Worm (Caenorhabditis elegans): ENCODE measurements around the gene C29H12.6.

The C29H12.6 gene

DNA sequence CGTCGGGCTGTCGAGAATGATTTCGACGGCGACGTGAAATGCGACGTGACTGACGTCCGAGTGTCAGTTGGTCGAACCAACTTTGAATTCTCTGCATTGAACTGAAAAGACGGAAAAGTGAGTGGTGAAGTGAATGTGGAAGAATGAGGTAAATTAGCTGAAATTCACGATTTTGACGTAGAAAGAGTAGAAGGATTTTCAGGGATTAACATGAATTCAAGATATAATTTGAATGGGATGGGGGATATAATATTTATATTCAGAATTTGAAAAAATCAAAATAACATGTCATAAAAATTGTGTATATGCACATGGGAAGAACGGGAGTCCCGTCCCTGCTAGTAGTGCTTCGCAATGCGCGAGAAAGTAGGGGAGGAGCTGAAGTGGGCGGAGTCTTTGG is at the start of gene C29H12.6:
Gene C29H12.6, minus strand, starts transcription at position 101 of the 400 bp plus-strand sequence.
- TF ChIP-seq crh-2 (tag; optimal IDR thresholded peaks at IDR 0.05) (no peak), unc-39 (tag; optimal IDR thresholded peaks at IDR 0.05) (no peak)

DNA sequence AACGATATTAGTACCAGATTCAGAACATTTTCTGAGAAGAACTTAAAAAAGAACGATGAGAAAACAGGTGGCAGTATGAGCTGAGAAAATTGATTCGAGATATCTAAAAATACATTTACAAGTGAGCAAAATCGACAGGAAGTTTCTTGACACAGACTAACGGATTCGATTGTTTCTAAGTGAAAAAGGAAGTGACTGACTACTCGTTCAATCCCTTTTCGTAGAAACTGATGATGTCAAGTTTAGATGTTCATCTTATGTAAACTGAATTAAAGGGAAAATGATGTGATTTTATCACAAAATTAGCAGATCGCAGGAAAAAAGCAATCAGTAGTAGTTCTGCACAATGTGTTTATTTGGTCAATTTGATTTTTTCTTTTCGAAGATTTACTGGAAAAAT is 47.1 kb upstream of the C29H12.6 start:
- TF ChIP-seq mbf-1 (tag; optimal IDR thresholded peaks at IDR 0.05), result no peak
- no peak for TF ChIP-seq mdl-1 (tag; optimal IDR thresholded peaks at IDR 0.05)
- TF ChIP-seq gmeb-1 (tag; optimal IDR thresholded peaks at IDR 0.05), result no peak
- no peak for TF ChIP-seq zag-1 (tag; optimal IDR thresholded peaks at IDR 0.05)
- no peak for TF ChIP-seq ztf-4 (tag; optimal IDR thresholded peaks at IDR 0.05)
- TF ChIP-seq nhr-6 (tag; optimal IDR thresholded peaks at IDR 0.05), result no peak
- TF ChIP-seq nhr-25 (tag; optimal IDR thresholded peaks at IDR 0.05), result no peak
- no peak for TF ChIP-seq peb-1 (tag; optimal IDR thresholded peaks at IDR 0.05)
- TF ChIP-seq lin-13 (GFP tag; optimal IDR thresholded peaks at IDR 0.05), result no peak
- no peak for TF ChIP-seq alr-1 (tag; optimal IDR thresholded peaks at IDR 0.05)
- no peak for TF ChIP-seq nhr-23 (tag; optimal IDR thresholded peaks at IDR 0.05)
- no peak for TF ChIP-seq dmd-4 (tag; optimal IDR thresholded peaks at IDR 0.05)
- no peak for TF ChIP-seq nhr-11 (tag; optimal IDR thresholded peaks at IDR 0.05)
- TF ChIP-seq unc-39 (tag; optimal IDR thresholded peaks at IDR 0.05), result no peak
- TF ChIP-seq R02D3.7 (tag; optimal IDR thresholded peaks at IDR 0.05), result no peak
- no peak for TF ChIP-seq ceh-82 (tag; optimal IDR thresholded peaks at IDR 0.05)
- no peak for TF ChIP-seq sma-3 (GFP tag; optimal IDR thresholded peaks at IDR 0.05)

DNA sequence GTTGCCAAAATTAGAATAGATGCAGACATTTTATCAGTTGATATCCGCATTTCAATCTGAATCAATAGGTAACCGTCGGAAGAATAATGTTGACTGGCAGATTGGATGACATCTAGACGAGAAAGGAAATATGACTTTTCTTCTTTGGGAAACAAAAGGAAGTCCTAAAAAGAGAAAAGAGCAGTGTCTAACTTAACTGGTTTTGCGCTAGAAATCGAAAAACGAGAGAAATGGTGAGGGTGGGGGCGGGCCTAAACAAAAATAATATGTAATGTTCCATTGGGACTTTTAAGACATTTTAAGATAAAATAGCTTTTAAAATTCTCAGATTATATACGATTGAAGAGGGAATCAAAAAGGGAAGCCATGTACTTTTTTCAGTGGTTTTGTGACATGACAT is 42.9 kb upstream of the C29H12.6 start, which contains the start of gene exp-1:
Gene exp-1, minus strand, starts transcription at position 101 of the 400 bp plus-strand sequence.
- TF ChIP-seq nhr-23 (tag; optimal IDR thresholded peaks at IDR 0.05), result no peak
- no peak for TF ChIP-seq zag-1 (tag; optimal IDR thresholded peaks at IDR 0.05)
- no peak for TF ChIP-seq nhr-25 (tag; optimal IDR thresholded peaks at IDR 0.05)
- no peak for TF ChIP-seq ceh-82 (tag; optimal IDR thresholded peaks at IDR 0.05)
- no peak for TF ChIP-seq dmd-4 (tag; optimal IDR thresholded peaks at IDR 0.05)
- TF ChIP-seq ztf-1 (GFP tag; conservative IDR thresholded peaks at IDR 0.05), result no peak

DNA sequence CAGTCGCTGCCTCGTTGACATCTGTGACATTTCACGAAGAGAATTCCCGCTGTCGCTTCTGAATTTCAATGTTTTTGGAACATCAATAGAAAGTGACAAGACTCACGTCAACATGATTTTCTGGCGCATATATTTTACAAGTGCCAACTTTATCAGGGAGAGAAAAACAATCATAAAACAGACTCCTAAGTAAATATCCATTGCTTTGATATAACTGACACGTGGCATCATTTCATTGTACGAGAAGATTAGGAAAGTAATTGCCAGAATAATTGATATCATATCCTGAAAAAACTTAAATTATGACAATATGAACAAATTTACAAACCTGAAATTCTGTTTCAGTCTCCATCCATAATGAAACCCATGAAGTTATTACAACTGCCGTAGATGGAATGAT is 40.0 kb upstream of the C29H12.6 start:
- TF ChIP-seq mdl-1 (tag; optimal IDR thresholded peaks at IDR 0.05) (no peak), ztf-1 (GFP tag; conservative IDR thresholded peaks at IDR 0.05) (no peak), elt-1 (tag; optimal IDR thresholded peaks at IDR 0.05) (no peak), unc-62 (GFP tag; optimal IDR thresholded peaks at IDR 0.05) (no peak), sem-4 (tag; optimal IDR thresholded peaks at IDR 0.05) (no peak)

DNA sequence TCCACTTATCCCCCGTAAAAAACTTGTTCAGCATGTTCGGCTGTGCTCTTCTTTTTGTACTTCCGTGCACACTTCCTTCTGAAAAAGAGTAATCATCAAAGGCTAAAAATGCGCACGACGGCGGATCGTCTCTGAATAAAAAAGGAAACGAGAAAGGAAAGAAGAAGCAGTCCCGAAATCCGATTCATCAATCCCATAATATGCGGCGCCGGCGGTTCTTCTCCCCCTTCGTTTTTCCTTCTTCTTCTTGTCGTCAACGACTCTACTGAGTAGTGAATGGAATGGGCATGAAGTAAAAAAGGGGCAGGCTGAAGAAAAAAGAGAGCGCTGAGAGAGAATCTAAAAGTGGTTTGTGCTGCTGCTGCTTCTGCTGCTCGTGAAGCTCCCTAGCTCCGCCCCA is 31.4 kb upstream of the C29H12.6 start:
- no peak for TF ChIP-seq snpc-4 (tag; optimal IDR thresholded peaks at IDR 0.05)
- peak in 1 of 2 experiments; percentile 0 for TF ChIP-seq lsy-2 (tag; optimal IDR thresholded peaks at IDR 0.05)

DNA sequence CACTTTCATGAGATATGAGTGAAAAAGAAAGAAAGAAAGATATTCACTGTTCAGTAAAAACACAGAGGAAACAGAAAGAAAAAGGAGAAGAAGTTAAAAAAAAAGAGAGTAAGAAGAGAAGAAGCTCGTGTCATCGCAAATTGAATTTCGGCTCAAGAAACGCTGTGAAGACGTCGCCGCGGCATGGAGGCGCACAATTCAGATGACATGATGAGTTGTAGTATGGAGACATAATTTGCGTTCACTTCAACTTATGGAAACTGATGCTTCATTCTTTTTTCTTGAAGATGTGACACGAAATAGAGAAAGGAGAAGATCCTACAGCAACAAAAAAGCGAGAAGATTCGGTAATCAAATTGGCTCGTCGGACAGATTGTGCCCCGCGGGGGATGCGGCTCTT is 30.3 kb upstream of the C29H12.6 start:
- TF ChIP-seq lin-11 (tag; optimal IDR thresholded peaks at IDR 0.05), result no peak
- peak; percentile 14 for TF ChIP-seq zag-1 (tag; optimal IDR thresholded peaks at IDR 0.05)
- TF ChIP-seq lsy-2 (tag; optimal IDR thresholded peaks at IDR 0.05), result peak in 1 of 2 experiments; percentile 21
- no peak for TF ChIP-seq ceh-82 (tag; optimal IDR thresholded peaks at IDR 0.05)
- TF ChIP-seq sma-9 (GFP tag; optimal IDR thresholded peaks at IDR 0.05), result peak; percentile 33
- TF ChIP-seq sma-9 (tag; optimal IDR thresholded peaks at IDR 0.05), result no peak

DNA sequence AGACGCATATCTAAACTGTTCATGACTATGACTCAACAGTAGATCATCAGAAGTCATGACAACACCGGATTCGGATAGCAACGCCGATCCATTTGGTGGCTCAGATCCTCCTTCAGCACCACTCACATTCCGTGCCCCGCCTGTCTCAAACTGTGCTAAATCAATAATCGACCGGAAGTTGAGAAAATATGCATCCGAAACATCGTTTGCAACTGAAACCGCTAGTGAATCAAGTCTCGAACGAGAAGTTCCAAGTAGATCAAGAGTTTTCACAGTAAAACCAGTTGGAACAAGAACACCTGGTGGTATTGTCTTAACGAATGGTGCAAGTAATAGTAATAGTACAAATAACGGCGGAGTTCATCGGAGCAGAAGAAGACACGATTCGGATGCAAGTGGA is 29.1 kb upstream of the C29H12.6 start:
- TF ChIP-seq C34F6.9 (tag; optimal IDR thresholded peaks at IDR 0.05), result no peak
- TF ChIP-seq ceh-82 (tag; optimal IDR thresholded peaks at IDR 0.05), result no peak
- no peak for TF ChIP-seq skn-1 (tag; optimal IDR thresholded peaks at IDR 0.05)
- TF ChIP-seq ceh-16 (tag; optimal IDR thresholded peaks at IDR 0.05), result no peak
- no peak for TF ChIP-seq nhr-12 (tag; optimal IDR thresholded peaks at IDR 0.05)
- no peak for TF ChIP-seq Y55F3AM.14 (GFP tag; optimal IDR thresholded peaks at IDR 0.05)
- no peak for TF ChIP-seq nhr-6 (tag; optimal IDR thresholded peaks at IDR 0.05)
- TF ChIP-seq alr-1 (tag; optimal IDR thresholded peaks at IDR 0.05), result no peak
- no peak for TF ChIP-seq lsy-2 (tag; optimal IDR thresholded peaks at IDR 0.05)
- TF ChIP-seq unc-55 (GFP tag; optimal IDR thresholded peaks at IDR 0.05), result no peak
- no peak for TF ChIP-seq elt-1 (tag; optimal IDR thresholded peaks at IDR 0.05)
- no peak for TF ChIP-seq lin-11 (tag; optimal IDR thresholded peaks at IDR 0.05)
- TF ChIP-seq ZK546.5 (tag; optimal IDR thresholded peaks at IDR 0.05), result no peak

All from whole organism, L2 larva.